Fruit fly (Drosophila melanogaster) whole organism, embryonic: ENCODE measurements around the gene CG16717.
A peak's percentile ranks its signal among the peaks of the same experiment; 100 is the strongest.

Experiments used
- BtbVII ChIP-seq: fragments of 200-800 bp; sonication (Bioruptor generic); optimal IDR thresholded peaks from 3 replicates; lab custom pipeline; 2017; ENCODE audit warnings: missing biosample characterization, mild to moderate bottlenecking, missing genetic modification characterization
- CG13287 ChIP-seq: fragments of 200-800 bp; sonication (Bioruptor generic); IDR thresholded peaks from 2 replicates; pipeline ENCODE4 v1.3.6; 2022; ENCODE audit warnings: missing biosample characterization, missing genetic modification characterization; ENCODE audit not compliant: partially characterized antibody
- CG15696 ChIP-seq: fragments of 200-800 bp; sonication (Bioruptor generic); optimal IDR thresholded peaks from 2 replicates; lab custom pipeline; 2019; ENCODE audit warnings: missing biosample characterization, mild to moderate bottlenecking, missing genetic modification characterization, moderate library complexity
- CG17186 ChIP-seq: fragments of 200-800 bp; sonication (Bioruptor generic); optimal IDR thresholded peaks from 3 replicates; lab custom pipeline; 2017; ENCODE audit warnings: missing biosample characterization, missing genetic modification reagents, missing genetic modification characterization
- CG17912 ChIP-seq: fragments of 200-800 bp; sonication (Bioruptor generic); optimal IDR thresholded peaks from 2 replicates; lab custom pipeline; 2018; ENCODE audit warnings: missing biosample characterization, mild to moderate bottlenecking, missing genetic modification characterization
- CG2678 ChIP-seq: fragments of 200-800 bp; sonication (Bioruptor generic); optimal IDR thresholded peaks from 3 replicates; lab custom pipeline; 2019; ENCODE audit warnings: missing biosample characterization, mild to moderate bottlenecking, missing genetic modification characterization, moderate library complexity
- CG31365 ChIP-seq: fragments of 200-800 bp; sonication (Bioruptor generic); optimal IDR thresholded peaks from 2 replicates; lab custom pipeline; 2018; ENCODE audit warnings: missing biosample characterization, mild to moderate bottlenecking, missing genetic modification characterization
- CG3163 ChIP-seq: fragments of 200-800 bp; sonication (Bioruptor generic); optimal IDR thresholded peaks from 3 replicates; lab custom pipeline; 2016; ENCODE audit warnings: missing biosample characterization, missing genetic modification characterization
- CG6813 ChIP-seq: fragments of 200-800 bp; sonication (Bioruptor generic); optimal IDR thresholded peaks from 2 replicates; lab custom pipeline; 2017; ENCODE audit warnings: missing biosample characterization, missing genetic modification characterization, mild to moderate bottlenecking, moderate library complexity, missing genetic modification reagents
- CG9727 ChIP-seq: fragments of 200-800 bp; sonication (Bioruptor generic); optimal IDR thresholded peaks from 3 replicates; lab custom pipeline; 2017; ENCODE audit warnings: missing biosample characterization, mild to moderate bottlenecking, missing genetic modification characterization
- Dfd ChIP-seq, 2 experiments: fragments of >200 bp; optimal IDR thresholded peaks; 2 replicates each; lab custom pipeline; 2017; ENCODE audit warnings: missing biosample characterization in 2 of 2, missing genetic modification characterization in 2 of 2
- Dip3 ChIP-seq: fragments of 200-800 bp; sonication (Bioruptor generic); optimal IDR thresholded peaks from 3 replicates; lab custom pipeline; 2016; ENCODE audit warnings: missing biosample characterization, missing genetic modification characterization
- Dll ChIP-seq: fragments of 200-800 bp; sonication (Bioruptor generic); IDR thresholded peaks from 4 replicates; pipeline ENCODE4 v1.3.6; 2022; ENCODE audit warnings: missing biosample characterization, missing genetic modification characterization; ENCODE audit not compliant: partially characterized antibody
- Lhr ChIP-seq: fragments of 200-800 bp; sonication (Bioruptor generic); optimal IDR thresholded peaks from 3 replicates; lab custom pipeline; 2017; ENCODE audit warnings: mild to moderate bottlenecking, missing biosample characterization, missing genetic modification reagents, missing genetic modification characterization
- Mad ChIP-seq: fragments of 200-800 bp; sonication (Bioruptor generic); optimal IDR thresholded peaks from 2 replicates; lab custom pipeline; 2016; ENCODE audit warnings: missing biosample characterization, missing genetic modification characterization
- Med ChIP-seq: fragments of 200-800 bp; sonication (Bioruptor generic); peaks from one replicate; lab custom pipeline; 2016; ENCODE audit warnings: missing biosample characterization, missing genetic modification characterization, mild to moderate bottlenecking, inconsistent platforms, moderate library complexity
- Nf-YC ChIP-seq: fragments of 200-800 bp; optimal IDR thresholded peaks from 3 replicates; lab custom pipeline; 2019; ENCODE audit warnings: missing biosample characterization, mild to moderate bottlenecking, missing genetic modification characterization, moderate library complexity
- Six4 ChIP-seq: fragments of 200-800 bp; sonication (Bioruptor generic); optimal IDR thresholded peaks from 2 replicates; lab custom pipeline; 2016; ENCODE audit warnings: missing biosample characterization, missing genetic modification characterization
- Trl ChIP-seq, 3 experiments: fragments of >200 bp in 2 of 3; fragments of 200-800 bp in 1 of 3; sonication (Bioruptor generic) in 1 of 3; optimal IDR thresholded peaks; 2 replicates in 1 of 3; 3 replicates in 2 of 3; lab custom pipeline; 2016 to 2017; ENCODE audit warnings: missing biosample characterization in 1 of 3, missing genetic modification characterization in 1 of 3
- ash1 ChIP-seq: fragments of 200-800 bp; sonication (Bioruptor generic); optimal IDR thresholded peaks from 2 replicates; lab custom pipeline; 2018; ENCODE audit warnings: missing biosample characterization, mild to moderate bottlenecking, missing genetic modification characterization
- cad ChIP-seq: fragments of >200 bp; optimal IDR thresholded peaks from 2 replicates; lab custom pipeline; 2017; ENCODE audit warnings: missing biosample characterization, missing genetic modification characterization
- cg ChIP-seq: fragments of 200-800 bp; sonication (Bioruptor generic); optimal IDR thresholded peaks from 3 replicates; lab custom pipeline; 2019; ENCODE audit warnings: missing biosample characterization, mild to moderate bottlenecking, missing genetic modification characterization, moderate library complexity
- chinmo ChIP-seq: fragments of 200-800 bp; sonication (Bioruptor generic); IDR thresholded peaks from 4 replicates; pipeline ENCODE4 v1.3.6; 2022; ENCODE audit warnings: missing biosample characterization, missing genetic modification characterization; ENCODE audit not compliant: partially characterized antibody
- crp ChIP-seq, 2 experiments: fragments of 200-800 bp; sonication (Bioruptor generic); optimal IDR thresholded peaks; 2 replicates in 1 of 2; 3 replicates in 1 of 2; lab custom pipeline; 2017; ENCODE audit warnings: missing biosample characterization in 2 of 2, missing genetic modification characterization in 2 of 2, mild to moderate bottlenecking in 1 of 2, moderate library complexity in 1 of 2
- ems ChIP-seq: fragments of 200-800 bp; sonication (Bioruptor generic); optimal IDR thresholded peaks from 3 replicates; lab custom pipeline; 2016; ENCODE audit warnings: missing biosample characterization, missing genetic modification characterization
- eve ChIP-seq, 2 experiments: fragments of >200 bp; optimal IDR thresholded peaks; 2 replicates each; lab custom pipeline; 2017; ENCODE audit warnings: missing biosample characterization in 2 of 2, missing genetic modification characterization in 2 of 2
- ewg ChIP-seq: fragments of 200-800 bp; sonication (Bioruptor generic); optimal IDR thresholded peaks from 3 replicates; lab custom pipeline; 2017; ENCODE audit warnings: mild to moderate bottlenecking, missing biosample characterization, missing genetic modification reagents, missing genetic modification characterization
- eyg ChIP-seq: fragments of 200-800 bp; sonication (Bioruptor generic); optimal IDR thresholded peaks from 3 replicates; lab custom pipeline; 2016; ENCODE audit warnings: missing biosample characterization, missing genetic modification characterization
- gem ChIP-seq: fragments of 200-800 bp; sonication (Bioruptor generic); optimal IDR thresholded peaks from 2 replicates; lab custom pipeline; 2019; ENCODE audit warnings: missing biosample characterization, mild to moderate bottlenecking, missing genetic modification characterization, moderate library complexity
- gfzf ChIP-seq: fragments of 200-800 bp; sonication (Bioruptor generic); optimal IDR thresholded peaks from 2 replicates; lab custom pipeline; 2016; ENCODE audit warnings: missing biosample characterization, mild to moderate bottlenecking, missing genetic modification characterization, moderate library complexity
- grn ChIP-seq: fragments of 200-800 bp; sonication (Bioruptor generic); optimal IDR thresholded peaks from 3 replicates; lab custom pipeline; 2017; ENCODE audit warnings: missing biosample characterization, missing genetic modification characterization
- lmd ChIP-seq: fragments of 200-800 bp; sonication (Bioruptor generic); IDR thresholded peaks from 2 replicates; pipeline ENCODE4 v1.3.6; 2022; ENCODE audit warnings: missing biosample characterization, missing genetic modification characterization
- pho ChIP-seq: fragments of 200-800 bp; sonication (Bioruptor generic); optimal IDR thresholded peaks from 2 replicates; lab custom pipeline; 2016; ENCODE audit warnings: missing biosample characterization, missing genetic modification characterization
- sens ChIP-seq: fragments of 200-800 bp; sonication (Bioruptor generic); peaks from one replicate; lab custom pipeline; 2016; ENCODE audit warnings: missing biosample characterization, missing genetic modification characterization
- seq ChIP-seq: fragments of 200-800 bp; sonication (Bioruptor generic); IDR thresholded peaks from 2 replicates; pipeline ENCODE4 v1.3.6; 2022; ENCODE audit warnings: missing biosample characterization, missing genetic modification characterization
- sim ChIP-seq: fragments of 200-800 bp; sonication (Bioruptor generic); IDR thresholded peaks from 2 replicates; pipeline ENCODE4 v1.3.6; 2022; ENCODE audit warnings: missing biosample characterization, missing genetic modification characterization
- sna ChIP-seq: fragments of 200-800 bp; sonication (Bioruptor generic); IDR thresholded peaks from 2 replicates; pipeline ENCODE4 v1.3.6; 2022; ENCODE audit warnings: missing biosample characterization, missing genetic modification characterization; ENCODE audit not compliant: partially characterized antibody
- sr ChIP-seq: fragments of 200-800 bp; sonication (Bioruptor generic); IDR thresholded peaks from 3 replicates; pipeline ENCODE4 v1.3.6; 2022; ENCODE audit warnings: missing biosample characterization, missing genetic modification characterization
- stwl ChIP-seq: fragments of 200-800 bp; sonication (Bioruptor generic); optimal IDR thresholded peaks from 3 replicates; lab custom pipeline; 2018; ENCODE audit warnings: missing biosample characterization, mild to moderate bottlenecking, missing genetic modification characterization, moderate library complexity
- tll ChIP-seq, 2 experiments: fragments of 200-800 bp in 1 of 2; fragments of >200 bp in 1 of 2; sonication (Bioruptor generic) in 1 of 2; optimal IDR thresholded peaks; 2 replicates each; lab custom pipeline; 2017 to 2019; ENCODE audit warnings: missing biosample characterization in 2 of 2, missing genetic modification characterization in 2 of 2, mild to moderate bottlenecking in 1 of 2, moderate library complexity in 1 of 2
- tna ChIP-seq: fragments of 200-800 bp; sonication (Bioruptor generic); IDR thresholded peaks from 2 replicates; pipeline ENCODE4 v1.3.6; 2022; ENCODE audit warnings: missing biosample characterization, missing genetic modification characterization; ENCODE audit not compliant: partially characterized antibody
- unc-4 ChIP-seq: fragments of 200-800 bp; sonication (Bioruptor generic); IDR thresholded peaks from 2 replicates; pipeline ENCODE4 v1.3.6; 2022; ENCODE audit warnings: missing biosample characterization, missing genetic modification characterization; ENCODE audit not compliant: partially characterized antibody
- wek ChIP-seq: fragments of 200-800 bp; sonication (Bioruptor generic); optimal IDR thresholded peaks from 3 replicates; lab custom pipeline; 2018; ENCODE audit warnings: missing biosample characterization, mild to moderate bottlenecking, missing genetic modification characterization, moderate library complexity
- yki ChIP-seq: fragments of >200 bp; optimal IDR thresholded peaks from 3 replicates; lab custom pipeline; 2018
- zfh1 ChIP-seq: fragments of 200-800 bp; sonication (Bioruptor generic); IDR thresholded peaks from 3 replicates; pipeline ENCODE4 v1.3.6; 2022; ENCODE audit warnings: missing biosample characterization, missing genetic modification characterization

CG16717 gene

DNA sequence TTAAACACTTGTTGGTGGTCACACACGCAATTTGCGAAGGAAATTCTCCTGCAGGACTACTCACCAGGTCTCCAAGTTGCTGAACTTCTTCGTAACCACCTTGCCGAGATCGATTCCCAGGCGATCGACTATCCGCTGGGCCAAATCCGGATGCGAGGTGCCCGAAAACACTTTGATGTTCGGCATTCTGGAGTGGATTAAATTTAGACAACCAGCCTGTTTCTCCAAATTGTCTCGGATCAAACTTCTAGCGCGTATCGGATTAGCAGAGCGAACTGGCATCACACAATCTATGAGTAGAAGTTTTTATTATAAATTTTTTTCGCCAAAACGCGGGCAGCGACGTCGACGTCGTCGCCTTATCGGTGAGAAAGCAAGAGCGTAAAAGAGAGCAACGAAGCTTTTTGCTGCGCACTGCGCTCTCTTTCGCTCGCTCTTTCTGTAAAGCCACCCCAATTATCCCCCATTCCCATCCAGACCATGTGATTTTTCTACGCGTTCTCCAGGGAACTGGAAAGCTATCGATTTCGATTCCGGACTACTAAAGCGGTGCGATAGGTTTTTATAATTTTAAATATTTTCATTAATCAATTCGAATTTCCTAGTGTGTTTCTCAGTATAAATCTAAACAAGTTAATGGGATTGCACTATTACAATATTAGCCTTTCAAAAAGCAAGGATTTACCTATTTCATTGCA, 15.3 kb downstream of the CG16717 start (continued):
- no peak for TF ChIP-seq ems
- 0 out of 2 replicates have a peak, but pooled peaks have one; percentile 30 for TF ChIP-seq sna (GFP tag; lab: Robert Waterston, UW)
- peak; percentile 49; the same call in 1 of the 2 replicates for TF ChIP-seq seq

DNA sequence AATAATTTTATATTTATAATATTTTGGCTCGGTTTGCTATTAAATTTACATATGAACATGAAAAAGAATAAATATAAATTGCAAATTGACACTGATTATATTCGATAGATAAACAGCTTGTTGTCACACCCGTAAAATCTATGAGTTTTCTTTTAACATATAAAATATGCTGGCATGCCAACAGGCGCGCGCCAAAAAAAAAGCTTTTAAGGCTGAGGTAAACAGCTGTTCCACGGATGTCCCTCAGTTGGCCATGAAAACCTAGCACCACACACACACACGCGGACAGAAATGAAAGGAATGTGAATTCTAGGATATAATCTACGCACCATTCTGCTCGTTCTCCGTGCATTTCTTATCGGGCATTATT, 15.9 kb downstream of the CG16717 start:
- peak; percentile 53 for TF ChIP-seq sens
- peak; percentile 55 for TF ChIP-seq grn (GFP tag; lab: Kevin White, UChicago)
- no peak for TF ChIP-seq lmd (GFP tag; lab: Robert Waterston, UW)
- TF ChIP-seq CG9727 (GFP tag; lab: Kevin White, UChicago): peak; percentile 3
- no peak for TF ChIP-seq ash1 (GFP tag; lab: Kevin White, UChicago)
- peak; percentile 25 for TF ChIP-seq Med
- peak; percentile 6 for TF ChIP-seq BtbVII (GFP tag; lab: Kevin White, UChicago)
- peak in 1 of 2 experiments; percentile 45 for TF ChIP-seq eve (GFP tag; optimal IDR thresholded peaks at IDR 0.05; lab: Kevin White, UChicago)
- TF ChIP-seq gem: peak; percentile 4
- TF ChIP-seq crp (GFP tag; optimal IDR thresholded peaks at IDR 0.05; lab: Kevin White, UChicago): peak in 1 of 2 experiments; percentile 58

DNA sequence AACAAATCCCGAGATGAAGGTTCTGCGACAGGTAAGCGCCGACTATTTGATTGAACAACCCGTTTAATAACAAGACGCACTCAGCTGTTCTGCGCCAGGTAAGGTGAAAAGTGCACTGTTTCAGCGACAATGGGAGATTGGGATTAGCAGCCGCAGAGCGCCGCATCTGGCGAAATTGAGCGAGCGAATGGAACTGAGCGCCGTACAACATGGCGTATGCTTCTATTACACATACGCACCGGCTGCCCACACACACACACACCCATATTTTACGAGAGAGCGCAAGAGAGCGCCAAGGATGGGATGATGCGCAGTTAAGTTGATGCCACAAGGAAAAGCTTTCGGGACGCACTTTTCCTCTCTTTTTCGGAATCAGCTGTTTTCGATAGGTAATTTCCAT, 16.2 kb downstream of the CG16717 start:
- TF ChIP-seq pho (no peak), tna (GFP tag; lab: Robert Waterston, UW) (no peak), eyg (no peak), zfh1 (GFP tag; lab: Robert Waterston, UW) (0 out of 3 replicates have a peak, but pooled peaks have one; percentile 5), gfzf (GFP tag; lab: Kevin White, UChicago) (no peak), CG3163 (peak; percentile 73), CG2678 (no peak), sr (GFP tag; lab: Robert Waterston, UW) (0 out of 3 replicates have a peak, but pooled peaks have one; percentile 38), CG17912 (no peak), Nf-YC (tag; lab: Kevin White, UChicago) (no peak), CG17186 (GFP tag; lab: Kevin White, UChicago) (no peak), Trl (optimal IDR thresholded peaks at IDR 0.05; lab: Kevin White, UChicago) (peak; percentile 73 to 89), Trl (GFP tag; optimal IDR thresholded peaks at IDR 0.05; lab: Kevin White, UChicago) (no peak), tll (GFP tag; optimal IDR thresholded peaks at IDR 0.05; lab: Kevin White, UChicago) (no peak), wek (GFP tag; lab: Kevin White, UChicago) (no peak), crp (GFP tag; optimal IDR thresholded peaks at IDR 0.05; lab: Kevin White, UChicago) (peak in 1 of 2 experiments; percentile 34), Dfd (GFP tag; optimal IDR thresholded peaks at IDR 0.05; lab: Kevin White, UChicago) (no peak), cad (GFP tag; lab: Kevin White, UChicago) (no peak), ewg (GFP tag; lab: Kevin White, UChicago) (peak; percentile 29), CG31365 (tag; lab: Kevin White, UChicago) (no peak), Lhr (GFP tag; lab: Kevin White, UChicago) (no peak), Dip3 (no peak), CG6813 (GFP tag; lab: Kevin White, UChicago) (no peak), Six4 (GFP tag; lab: Kevin White, UChicago) (no peak), CG15696 (tag; lab: Kevin White, UChicago) (no peak), gem (no peak), Dll (GFP tag; lab: Robert Waterston, UW) (no peak), stwl (no peak), chinmo (GFP tag; lab: Robert Waterston, UW) (peak; percentile 66; the same call in 3 of the 4 replicates), sim (GFP tag; lab: Robert Waterston, UW) (no peak), cg (GFP tag; lab: Kevin White, UChicago) (peak; percentile 71), yki (peak; percentile 28), seq (0 out of 2 replicates have a peak, but pooled peaks have one; percentile 17), CG13287 (GFP tag; lab: Robert Waterston, UW) (peak; percentile 38), unc-4 (GFP tag; lab: Robert Waterston, UW) (no peak), Mad (GFP tag; lab: Kevin White, UChicago) (no peak)
